In the genomic region with DNA sequence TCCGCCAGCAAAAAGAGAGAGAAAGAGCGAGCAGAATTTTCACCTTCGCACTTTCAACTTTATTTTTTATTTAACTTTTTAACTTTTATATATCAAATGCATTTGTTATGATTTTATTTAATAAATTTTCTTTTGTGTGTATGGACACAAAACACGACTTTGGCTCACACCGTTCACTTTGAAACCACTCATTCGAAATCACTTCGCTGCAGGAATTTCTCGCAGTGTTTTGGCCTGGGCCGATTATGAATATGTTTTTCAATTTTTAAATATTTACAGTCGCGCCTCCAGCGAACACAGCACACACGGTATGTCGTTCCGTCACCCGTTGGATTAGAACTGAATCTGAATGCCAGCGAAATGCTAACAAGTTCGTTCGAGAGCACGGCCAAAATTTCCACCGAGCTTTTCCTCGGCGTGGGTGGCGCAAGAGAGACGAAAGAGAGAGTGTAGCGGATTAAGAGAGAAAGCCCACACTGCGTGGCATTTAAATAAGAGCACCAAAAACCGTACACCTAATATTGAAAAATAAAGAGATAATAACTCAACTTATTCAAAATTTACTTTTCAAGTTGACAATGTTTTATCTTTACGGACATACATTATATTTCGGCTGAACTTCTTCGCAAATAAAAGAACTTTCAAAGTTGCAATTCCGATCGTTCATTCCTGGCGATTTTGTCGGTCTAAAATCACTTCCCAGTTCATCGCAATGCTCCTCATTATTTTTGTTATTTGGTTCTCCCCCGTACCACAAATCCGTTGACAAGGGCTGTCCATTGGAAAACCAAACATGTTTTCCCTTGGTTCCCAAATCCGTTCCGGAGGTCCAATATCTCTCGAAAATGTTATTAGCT, we compare ENCODE assay signal across 1 fruit fly cellular context.
TF ChIP-seq lines count a peak whose summit lies in the region.

A gene (minus strand): TSS at position 402 of the 857 bp plus-strand sequence.

TF ChIP-seq in whole organism, embryonic, 481 proteins besides CTCF, POLR2A, EP300 and RAD21 (continued from another document and continues in another):
- no peak for TF ChIP-seq Myb (GFP tag; optimal IDR thresholded peaks at IDR 0.05; lab: Kevin White, UChicago)
- no peak for TF ChIP-seq Atf-2 (GFP tag; optimal IDR thresholded peaks at IDR 0.05; lab: Kevin White, UChicago)
- TF ChIP-seq CG14667 (GFP tag; IDR thresholded peaks at IDR 0.05; lab: Robert Waterston, UW), result 0 out of 2 replicates have a peak, but pooled peaks have one; percentile 8
- no peak for TF ChIP-seq Doc2 (GFP tag; IDR thresholded peaks at IDR 0.05; lab: Robert Waterston, UW)
- TF ChIP-seq ken (GFP tag; IDR thresholded peaks at IDR 0.05; lab: Robert Waterston, UW), result 0 out of 3 replicates have a peak, but pooled peaks have one; percentile 42
- TF ChIP-seq Side (GFP tag; optimal IDR thresholded peaks at IDR 0.05; lab: Kevin White, UChicago), result no peak
- peak; percentile 53 for TF ChIP-seq CG11723 (GFP tag; optimal IDR thresholded peaks at IDR 0.05; lab: Kevin White, UChicago)
- TF ChIP-seq CG1792 (GFP tag; optimal IDR thresholded peaks at IDR 0.05; lab: Kevin White, UChicago), result no peak
- TF ChIP-seq grau (tag; optimal IDR thresholded peaks at IDR 0.05; lab: Kevin White, UChicago), result peak; percentile 61
- TF ChIP-seq CG31441 (GFP tag; IDR thresholded peaks at IDR 0.05; lab: Robert Waterston, UW), result peak; percentile 46; the same call in 1 of the 2 replicates
- TF ChIP-seq HLH4C (GFP tag; IDR thresholded peaks at IDR 0.05; lab: Robert Waterston, UW; ENCODE audit: partially characterized antibody), result no peak
- TF ChIP-seq Oli (tag; optimal IDR thresholded peaks at IDR 0.05; lab: Kevin White, UChicago), result peak; percentile 53
- peak; percentile 44 for TF ChIP-seq CG13424 (tag; optimal IDR thresholded peaks at IDR 0.05; lab: Kevin White, UChicago)
- TF ChIP-seq insv (GFP tag; optimal IDR thresholded peaks at IDR 0.05; lab: Kevin White, UChicago), result no peak
- peak; percentile 48 for TF ChIP-seq E2f2 (GFP tag; IDR thresholded peaks at IDR 0.05; lab: Robert Waterston, UW)
- TF ChIP-seq CG7928 (GFP tag; optimal IDR thresholded peaks at IDR 0.05; lab: Kevin White, UChicago), result no peak
- peak; percentile 18 for TF ChIP-seq gcm2 (GFP tag; optimal IDR thresholded peaks at IDR 0.05; lab: Kevin White, UChicago)
- no peak for TF ChIP-seq Blimp-1 (GFP tag; optimal IDR thresholded peaks at IDR 0.05; lab: Kevin White, UChicago)
- peak; percentile 47 for TF ChIP-seq dpn (GFP tag; optimal IDR thresholded peaks at IDR 0.05; lab: Kevin White, UChicago)
- no peak for TF ChIP-seq CG33213 (GFP tag; optimal IDR thresholded peaks at IDR 0.05; lab: Kevin White, UChicago)
- TF ChIP-seq Hr78 (GFP tag; optimal IDR thresholded peaks at IDR 0.05; lab: Kevin White, UChicago), result no peak
- no peak for TF ChIP-seq phol (tag; optimal IDR thresholded peaks at IDR 0.05; lab: Kevin White, UChicago)
- peak; percentile 64 for TF ChIP-seq PHDP (tag; optimal IDR thresholded peaks at IDR 0.05; lab: Kevin White, UChicago)
- TF ChIP-seq chn (GFP tag; optimal IDR thresholded peaks at IDR 0.05; lab: Kevin White, UChicago), result peak; percentile 14
- TF ChIP-seq CG16815 (GFP tag; optimal IDR thresholded peaks at IDR 0.05; lab: Kevin White, UChicago), result no peak
- TF ChIP-seq pfk (GFP tag; optimal IDR thresholded peaks at IDR 0.05; lab: Kevin White, UChicago), result no peak
- TF ChIP-seq bbx (GFP tag; IDR thresholded peaks at IDR 0.05; lab: Robert Waterston, UW; ENCODE audit: partially characterized antibody), result no peak
- TF ChIP-seq Jarid2 (GFP tag; optimal IDR thresholded peaks at IDR 0.05; lab: Kevin White, UChicago), result peak; percentile 82
- TF ChIP-seq ab (GFP tag; optimal IDR thresholded peaks at IDR 0.05; lab: Kevin White, UChicago), result no peak
- TF ChIP-seq aop (GFP tag; IDR thresholded peaks at IDR 0.05; lab: Robert Waterston, UW), result no peak
- TF ChIP-seq eyg (GFP tag; optimal IDR thresholded peaks at IDR 0.05; lab: Kevin White, UChicago), result no peak
- no peak for TF ChIP-seq CG34376 (GFP tag; optimal IDR thresholded peaks at IDR 0.05; lab: Kevin White, UChicago)
- no peak for TF ChIP-seq dati (GFP tag; IDR thresholded peaks at IDR 0.05; lab: Robert Waterston, UW)
- TF ChIP-seq hb (GFP tag; IDR thresholded peaks at IDR 0.05; lab: Robert Waterston, UW; ENCODE audit: partially characterized antibody), result no peak
- TF ChIP-seq jumu (GFP tag; optimal IDR thresholded peaks at IDR 0.05; lab: Kevin White, UChicago), result no peak
- TF ChIP-seq CG14441 (GFP tag; IDR thresholded peaks at IDR 0.05; lab: Robert Waterston, UW), result peak; percentile 60
- TF ChIP-seq CG32772 (GFP tag; IDR thresholded peaks at IDR 0.05; lab: Robert Waterston, UW), result peak; percentile 36; the same call in 1 of the 2 replicates
- peak; percentile 46; the same call in 1 of the 2 replicates for TF ChIP-seq Taf1 (GFP tag; IDR thresholded peaks at IDR 0.05; lab: Robert Waterston, UW)
- no peak for TF ChIP-seq Doc3 (GFP tag; IDR thresholded peaks at IDR 0.05; lab: Robert Waterston, UW; ENCODE audit: partially characterized antibody)
- TF ChIP-seq CG12299 (tag; optimal IDR thresholded peaks at IDR 0.05; lab: Kevin White, UChicago), result peak; percentile 56
- TF ChIP-seq Stat92E (GFP tag; optimal IDR thresholded peaks at IDR 0.05; lab: Kevin White, UChicago), result no peak
- peak; percentile 37; the same call in 1 of the 2 replicates for TF ChIP-seq CG31224 (GFP tag; IDR thresholded peaks at IDR 0.05; lab: Robert Waterston, UW)
- peak; percentile 29 for TF ChIP-seq CG12104 (GFP tag; optimal IDR thresholded peaks at IDR 0.05; lab: Kevin White, UChicago)
- TF ChIP-seq CG18011 (GFP tag; optimal IDR thresholded peaks at IDR 0.05; lab: Kevin White, UChicago), result peak; percentile 25
- peak; percentile 55 for TF ChIP-seq CG30403 (GFP tag; optimal IDR thresholded peaks at IDR 0.05; lab: Kevin White, UChicago)
- no peak for TF ChIP-seq HmgD (GFP tag; optimal IDR thresholded peaks at IDR 0.05; lab: Kevin White, UChicago)
- no peak for TF ChIP-seq grn (GFP tag; optimal IDR thresholded peaks at IDR 0.05; lab: Kevin White, UChicago)
- TF ChIP-seq H15 (GFP tag; IDR thresholded peaks at IDR 0.05; lab: Robert Waterston, UW), result peak; percentile 65; the same call in 2 of the 3 replicates
- TF ChIP-seq CG3407 (GFP tag; optimal IDR thresholded peaks at IDR 0.05; lab: Kevin White, UChicago), result no peak
- TF ChIP-seq CG7987 (GFP tag; optimal IDR thresholded peaks at IDR 0.05; lab: Kevin White, UChicago), result no peak
- peak; percentile 41 for TF ChIP-seq CG4854 (GFP tag; optimal IDR thresholded peaks at IDR 0.05; lab: Kevin White, UChicago)
- no peak for TF ChIP-seq stwl (tag; optimal IDR thresholded peaks at IDR 0.05; lab: Kevin White, UChicago)
- peak; percentile 76 for TF ChIP-seq CG32532 (GFP tag; IDR thresholded peaks at IDR 0.05; lab: Robert Waterston, UW)
- TF ChIP-seq salm (tag; optimal IDR thresholded peaks at IDR 0.05; lab: Kevin White, UChicago), result peak; percentile 32
- no peak for TF ChIP-seq MESR4 (GFP tag; optimal IDR thresholded peaks at IDR 0.05; lab: Kevin White, UChicago)
- TF ChIP-seq disco-r (GFP tag; optimal IDR thresholded peaks at IDR 0.05; lab: Kevin White, UChicago), result no peak
- peak; percentile 27 for TF ChIP-seq CG1603 (tag; optimal IDR thresholded peaks at IDR 0.05; lab: Kevin White, UChicago)
- TF ChIP-seq gem (tag; optimal IDR thresholded peaks at IDR 0.05; lab: Kevin White, UChicago), result peak; percentile 69
- no peak for TF ChIP-seq CG8944 (GFP tag; optimal IDR thresholded peaks at IDR 0.05; lab: Kevin White, UChicago)
- TF ChIP-seq Six4 (GFP tag; optimal IDR thresholded peaks at IDR 0.05; lab: Kevin White, UChicago), result no peak
- no peak for TF ChIP-seq TFAM (GFP tag; optimal IDR thresholded peaks at IDR 0.05; lab: Kevin White, UChicago)
- peak; percentile 63 for TF ChIP-seq CG17359 (tag; optimal IDR thresholded peaks at IDR 0.05; lab: Kevin White, UChicago)
- TF ChIP-seq CG4360 (GFP tag; IDR thresholded peaks at IDR 0.05; lab: Robert Waterston, UW), result no peak
- 0 out of 2 replicates have a peak, but pooled peaks have one; percentile 15 for TF ChIP-seq CG13287 (GFP tag; IDR thresholded peaks at IDR 0.05; lab: Robert Waterston, UW; ENCODE audit: partially characterized antibody)
- no peak for TF ChIP-seq Opbp (GFP tag; IDR thresholded peaks at IDR 0.05; lab: Robert Waterston, UW; ENCODE audit: partially characterized antibody)
- TF ChIP-seq dmrt99B (tag; optimal IDR thresholded peaks at IDR 0.05; lab: Kevin White, UChicago), result peak; percentile 73
- TF ChIP-seq CG42726 (GFP tag; IDR thresholded peaks at IDR 0.05; lab: Robert Waterston, UW; ENCODE audit: partially characterized antibody), result 0 out of 2 replicates have a peak, but pooled peaks have one; percentile 15
- TF ChIP-seq btn (GFP tag; optimal IDR thresholded peaks at IDR 0.05; lab: Kevin White, UChicago), result no peak
- peak; percentile 77; the same call in 2 of the 3 replicates for TF ChIP-seq Dbx (GFP tag; IDR thresholded peaks at IDR 0.05; lab: Robert Waterston, UW)
- no peak for TF ChIP-seq CG17802 (tag; optimal IDR thresholded peaks at IDR 0.05; lab: Kevin White, UChicago)
- TF ChIP-seq pita (GFP tag; optimal IDR thresholded peaks at IDR 0.05; lab: Kevin White, UChicago), result no peak
- TF ChIP-seq CG10321 (GFP tag; IDR thresholded peaks at IDR 0.05; lab: Robert Waterston, UW), result 0 out of 2 replicates have a peak, but pooled peaks have one; percentile 41
- peak; percentile 11 for TF ChIP-seq jing (GFP tag; optimal IDR thresholded peaks at IDR 0.05; lab: Kevin White, UChicago)
- TF ChIP-seq Bgb (GFP tag; IDR thresholded peaks at IDR 0.05; lab: Robert Waterston, UW; ENCODE audit: partially characterized antibody), result peak; percentile 49; the same call in 1 of the 2 replicates
- TF ChIP-seq wdn (GFP tag; IDR thresholded peaks at IDR 0.05; lab: Robert Waterston, UW), result no peak
- TF ChIP-seq Fer3 (tag; optimal IDR thresholded peaks at IDR 0.05; lab: Kevin White, UChicago), result peak; percentile 59
- no peak for TF ChIP-seq luna (GFP tag; optimal IDR thresholded peaks at IDR 0.05; lab: Kevin White, UChicago)
- no peak for TF ChIP-seq odd (GFP tag; optimal IDR thresholded peaks at IDR 0.05; lab: Kevin White, UChicago)
- TF ChIP-seq inv (GFP tag; IDR thresholded peaks at IDR 0.05; lab: Robert Waterston, UW; ENCODE audit: partially characterized antibody), result no peak
- TF ChIP-seq CG10147 (GFP tag; optimal IDR thresholded peaks at IDR 0.05; lab: Kevin White, UChicago), result peak; percentile 28
- no peak for TF ChIP-seq Awh (GFP tag; IDR thresholded peaks at IDR 0.05; lab: Robert Waterston, UW)
- TF ChIP-seq Dip3 (GFP tag; optimal IDR thresholded peaks at IDR 0.05; lab: Kevin White, UChicago), result no peak
- peak in 1 of 2 experiments; percentile 3 for TF ChIP-seq chif (GFP tag; optimal IDR thresholded peaks at IDR 0.05; lab: Kevin White, UChicago)
- no peak for TF ChIP-seq jigr1 (GFP tag; IDR thresholded peaks at IDR 0.05; lab: Robert Waterston, UW)
- TF ChIP-seq CG7357 (GFP tag; IDR thresholded peaks at IDR 0.05; lab: Robert Waterston, UW), result no peak
- no peak for TF ChIP-seq CG4730 (GFP tag; IDR thresholded peaks at IDR 0.05; lab: Robert Waterston, UW)
- TF ChIP-seq CG7839 (tag; optimal IDR thresholded peaks at IDR 0.05; lab: Kevin White, UChicago), result peak; percentile 61
- TF ChIP-seq az2 (GFP tag; optimal IDR thresholded peaks at IDR 0.05; lab: Kevin White, UChicago), result peak; percentile 52
- TF ChIP-seq zf30C (GFP tag; optimal IDR thresholded peaks at IDR 0.05; lab: Kevin White, UChicago), result peak; percentile 67
- peak; percentile 25 for TF ChIP-seq CG12744 (GFP tag; optimal IDR thresholded peaks at IDR 0.05; lab: Kevin White, UChicago)
- no peak for TF ChIP-seq crol (GFP tag; IDR thresholded peaks at IDR 0.05; lab: Robert Waterston, UW)
- TF ChIP-seq Tbp (GFP tag; optimal IDR thresholded peaks at IDR 0.05; lab: Kevin White, UChicago), result no peak
- TF ChIP-seq Eip74EF (GFP tag; optimal IDR thresholded peaks at IDR 0.05; lab: Kevin White, UChicago), result peak in 1 of 2 experiments; percentile 53
- peak; percentile 35; the same call in 1 of the 2 replicates for TF ChIP-seq CG6272 (GFP tag; IDR thresholded peaks at IDR 0.05; lab: Robert Waterston, UW)
- TF ChIP-seq Sry-δ (GFP tag; optimal IDR thresholded peaks at IDR 0.05; lab: Kevin White, UChicago), result no peak
- TF ChIP-seq scrt (GFP tag; optimal IDR thresholded peaks at IDR 0.05; lab: Kevin White, UChicago), result peak; percentile 55
- no peak for TF ChIP-seq cg (GFP tag; optimal IDR thresholded peaks at IDR 0.05; lab: Kevin White, UChicago)
- no peak for TF ChIP-seq sim (GFP tag; IDR thresholded peaks at IDR 0.05; lab: Robert Waterston, UW)
- no peak for TF ChIP-seq pnt (GFP tag; optimal IDR thresholded peaks at IDR 0.05; lab: Kevin White, UChicago)
- no peak for TF ChIP-seq CG8478 (optimal IDR thresholded peaks at IDR 0.05; lab: Kevin White, UChicago)
- TF ChIP-seq usp (GFP tag; optimal IDR thresholded peaks at IDR 0.05; lab: Kevin White, UChicago), result no peak
- no peak for TF ChIP-seq kay (GFP tag; optimal IDR thresholded peaks at IDR 0.05; lab: Kevin White, UChicago)
- TF ChIP-seq CG2875 (GFP tag; optimal IDR thresholded peaks at IDR 0.05; lab: Kevin White, UChicago), result no peak
- no peak for TF ChIP-seq p53 (GFP tag; optimal IDR thresholded peaks at IDR 0.05; lab: Kevin White, UChicago)
- TF ChIP-seq Nf-YA (GFP tag; IDR thresholded peaks at IDR 0.05; lab: Robert Waterston, UW), result peak; percentile 62; the same call in 1 of the 2 replicates
- no peak for TF ChIP-seq CHES-1-like (GFP tag; optimal IDR thresholded peaks at IDR 0.05; lab: Kevin White, UChicago)
- peak; percentile 78 for TF ChIP-seq slbo (GFP tag; IDR thresholded peaks at IDR 0.05; lab: Robert Waterston, UW)
- TF ChIP-seq ash1 (GFP tag; optimal IDR thresholded peaks at IDR 0.05; lab: Kevin White, UChicago), result no peak
- peak; percentile 65; the same call in 1 of the 2 replicates for TF ChIP-seq CkIIα-i1 (GFP tag; IDR thresholded peaks at IDR 0.05; lab: Robert Waterston, UW)
- TF ChIP-seq rib (GFP tag; IDR thresholded peaks at IDR 0.05; lab: Robert Waterston, UW), result peak; percentile 65
- TF ChIP-seq CG18262 (tag; optimal IDR thresholded peaks at IDR 0.05; lab: Kevin White, UChicago), result no peak
- no peak for TF ChIP-seq sna (GFP tag; IDR thresholded peaks at IDR 0.05; lab: Robert Waterston, UW; ENCODE audit: partially characterized antibody)
- TF ChIP-seq CG5245 (GFP tag; optimal IDR thresholded peaks at IDR 0.05; lab: Kevin White, UChicago), result peak; percentile 14
- TF ChIP-seq ftz-f1 (GFP tag; optimal IDR thresholded peaks at IDR 0.05; lab: Kevin White, UChicago), result peak; percentile 5
- peak; percentile 44 for TF ChIP-seq esg (GFP tag; conservative IDR thresholded peaks at IDR 0.05; lab: Robert Waterston, UW)
- peak; percentile 33 for TF ChIP-seq CG12942 (GFP tag; optimal IDR thresholded peaks at IDR 0.05; lab: Kevin White, UChicago)
- TF ChIP-seq Spps (tag; optimal IDR thresholded peaks at IDR 0.05; lab: Kevin White, UChicago), result no peak
- no peak for TF ChIP-seq Dref (GFP tag; IDR thresholded peaks at IDR 0.05; lab: Robert Waterston, UW)
- no peak for TF ChIP-seq org-1 (GFP tag; optimal IDR thresholded peaks at IDR 0.05; lab: Kevin White, UChicago)
- peak; percentile 25 for TF ChIP-seq fd96Cb (tag; optimal IDR thresholded peaks at IDR 0.05; lab: Kevin White, UChicago)
